Fruit fly (Drosophila melanogaster) whole organism, embryonic: Measurements from ENCODE around the gene CG5446.

ENCODE experiments used
- Atf6 ChIP-seq: fragments of 200-800 bp; sonication (Bioruptor generic); IDR thresholded peaks from 2 replicates; pipeline ENCODE4 v1.3.6; 2022; ENCODE audit warnings: missing biosample characterization, missing genetic modification characterization
- CG10543 ChIP-seq: fragments of 200-800 bp; sonication (Bioruptor generic); optimal IDR thresholded peaks from 3 replicates; lab custom pipeline; 2017; ENCODE audit warnings: missing biosample characterization, mild to moderate bottlenecking, missing genetic modification characterization, moderate library complexity
- CG10979 ChIP-seq: fragments of 200-800 bp; sonication (Bioruptor generic); optimal IDR thresholded peaks from 2 replicates; lab custom pipeline; 2018; ENCODE audit warnings: missing biosample characterization, mild to moderate bottlenecking, missing genetic modification characterization, moderate library complexity
- CG12299 ChIP-seq: fragments of 200-800 bp; sonication (Bioruptor generic); optimal IDR thresholded peaks from 2 replicates; lab custom pipeline; 2018; ENCODE audit warnings: missing biosample characterization, mild to moderate bottlenecking, missing genetic modification characterization
- CG13894 ChIP-seq: fragments of 200-800 bp; sonication (Bioruptor generic); optimal IDR thresholded peaks from 3 replicates; lab custom pipeline; 2018; ENCODE audit warnings: missing biosample characterization, mild to moderate bottlenecking, missing genetic modification characterization, moderate library complexity
- CG14667 ChIP-seq: fragments of 200-800 bp; sonication (Bioruptor generic); IDR thresholded peaks from 2 replicates; pipeline ENCODE4 v1.3.6; 2022; ENCODE audit warnings: missing biosample characterization, missing genetic modification characterization
- CG14710 ChIP-seq: fragments of 200-800 bp; sonication (Bioruptor generic); optimal IDR thresholded peaks from 3 replicates; lab custom pipeline; 2019; ENCODE audit warnings: missing biosample characterization, mild to moderate bottlenecking, missing genetic modification characterization, moderate library complexity
- CG14860 ChIP-seq: fragments of 200-800 bp; sonication (Bioruptor generic); IDR thresholded peaks from 3 replicates; pipeline ENCODE4 v1.3.6; 2022; ENCODE audit warnings: missing biosample characterization, missing genetic modification characterization; ENCODE audit not compliant: partially characterized antibody
- CG15011 ChIP-seq: fragments of 200-800 bp; sonication (Bioruptor generic); optimal IDR thresholded peaks from 3 replicates; lab custom pipeline; 2018; ENCODE audit warnings: missing biosample characterization, mild to moderate bottlenecking, missing genetic modification characterization
- CG15514 ChIP-seq: fragments of 200-800 bp; sonication (Bioruptor generic); optimal IDR thresholded peaks from 3 replicates; lab custom pipeline; 2017; ENCODE audit warnings: missing biosample characterization, missing genetic modification characterization, mild to moderate bottlenecking, moderate library complexity, missing genetic modification reagents
- CG15696 ChIP-seq: fragments of 200-800 bp; sonication (Bioruptor generic); optimal IDR thresholded peaks from 2 replicates; lab custom pipeline; 2019; ENCODE audit warnings: missing biosample characterization, mild to moderate bottlenecking, missing genetic modification characterization, moderate library complexity
- CG16863 ChIP-seq: fragments of 200-800 bp; sonication (Bioruptor generic); optimal IDR thresholded peaks from 3 replicates; lab custom pipeline; 2016; ENCODE audit warnings: missing biosample characterization, missing genetic modification characterization
- CG17361 ChIP-seq: fragments of 200-800 bp; sonication (Bioruptor generic); IDR thresholded peaks from 3 replicates; pipeline ENCODE4 v1.3.6; 2022; ENCODE audit warnings: missing biosample characterization, missing genetic modification characterization
- CG17612 ChIP-seq: fragments of 200-800 bp; sonication (Bioruptor generic); IDR thresholded peaks from 2 replicates; pipeline ENCODE4 v1.3.6; 2022; ENCODE audit warnings: missing biosample characterization, missing genetic modification characterization
- CG18262 ChIP-seq: fragments of 200-800 bp; optimal IDR thresholded peaks from 3 replicates; lab custom pipeline; 2019; ENCODE audit warnings: missing biosample characterization, mild to moderate bottlenecking, missing genetic modification characterization, moderate library complexity
- CG3065 ChIP-seq: fragments of 200-800 bp; sonication (Bioruptor generic); optimal IDR thresholded peaks from 2 replicates; lab custom pipeline; 2016; ENCODE audit warnings: missing biosample characterization, missing genetic modification characterization
- CG4360 ChIP-seq: fragments of 200-800 bp; sonication (Bioruptor generic); IDR thresholded peaks from 2 replicates; pipeline ENCODE4 v1.3.6; 2022; ENCODE audit warnings: missing biosample characterization, missing genetic modification characterization
- CG6175 ChIP-seq: fragments of 200-800 bp; sonication (Bioruptor generic); IDR thresholded peaks from 3 replicates; pipeline ENCODE4 v1.3.6; 2022; ENCODE audit warnings: missing biosample characterization, missing genetic modification characterization
- CG8281 ChIP-seq: fragments of 200-800 bp; sonication (Bioruptor generic); optimal IDR thresholded peaks from 2 replicates; lab custom pipeline; 2018; ENCODE audit warnings: missing biosample characterization, mild to moderate bottlenecking, missing genetic modification characterization, moderate library complexity
- CG8290 ChIP-seq, 3 experiments: fragments of 200-800 bp; sonication (Bioruptor generic); optimal IDR thresholded peaks; 2 replicates each; lab custom pipeline; 2016 to 2019; ENCODE audit warnings: missing biosample characterization in 3 of 3, missing genetic modification characterization in 3 of 3, mild to moderate bottlenecking in 2 of 3, moderate library complexity in 1 of 3
- CG8765 ChIP-seq: fragments of 200-800 bp; sonication (Bioruptor generic); IDR thresholded peaks from 2 replicates; pipeline ENCODE4 v1.3.6; 2022; ENCODE audit warnings: missing biosample characterization, missing genetic modification characterization
- CG9437 ChIP-seq: fragments of 200-800 bp; sonication (Bioruptor generic); optimal IDR thresholded peaks from 2 replicates; lab custom pipeline; 2018; ENCODE audit warnings: missing biosample characterization, mild to moderate bottlenecking, missing genetic modification characterization
- CG9609 ChIP-seq: fragments of 200-800 bp; sonication (Bioruptor generic); optimal IDR thresholded peaks from 3 replicates; lab custom pipeline; 2016; ENCODE audit warnings: missing biosample characterization, missing genetic modification characterization
- CG9797 ChIP-seq: fragments of 200-800 bp; sonication (Bioruptor generic); optimal IDR thresholded peaks from 3 replicates; lab custom pipeline; 2018; ENCODE audit warnings: missing biosample characterization, mild to moderate bottlenecking, missing genetic modification characterization
- Deaf1 ChIP-seq: fragments of 200-800 bp; optimal IDR thresholded peaks from 3 replicates; lab custom pipeline; 2019; ENCODE audit warnings: missing biosample characterization, mild to moderate bottlenecking, missing genetic modification characterization, moderate library complexity
- Dek ChIP-seq: fragments of 200-800 bp; sonication (Bioruptor generic); optimal IDR thresholded peaks from 3 replicates; lab custom pipeline; 2019; ENCODE audit warnings: missing biosample characterization, mild to moderate bottlenecking, missing genetic modification characterization, moderate library complexity
- Dip3 ChIP-seq: fragments of 200-800 bp; sonication (Bioruptor generic); optimal IDR thresholded peaks from 3 replicates; lab custom pipeline; 2016; ENCODE audit warnings: missing biosample characterization, missing genetic modification characterization
- Dll ChIP-seq: fragments of 200-800 bp; sonication (Bioruptor generic); IDR thresholded peaks from 4 replicates; pipeline ENCODE4 v1.3.6; 2022; ENCODE audit warnings: missing biosample characterization, missing genetic modification characterization; ENCODE audit not compliant: partially characterized antibody
- ERR ChIP-seq: fragments of 200-800 bp; sonication (Bioruptor generic); optimal IDR thresholded peaks from 2 replicates; lab custom pipeline; 2016; ENCODE audit warnings: missing biosample characterization, missing genetic modification characterization
- HLHmδ ChIP-seq: fragments of 200-800 bp; sonication (Bioruptor generic); optimal IDR thresholded peaks from 2 replicates; lab custom pipeline; 2018; ENCODE audit warnings: missing biosample characterization, mild to moderate bottlenecking, missing genetic modification characterization, moderate library complexity
- Hr3 ChIP-seq: fragments of 200-800 bp; sonication (Bioruptor generic); optimal IDR thresholded peaks from 3 replicates; lab custom pipeline; 2016; ENCODE audit warnings: missing biosample characterization, missing genetic modification characterization
- Lim3 ChIP-seq: fragments of 200-800 bp; sonication (Bioruptor generic); IDR thresholded peaks from 2 replicates; pipeline ENCODE4 v1.3.6; 2022; ENCODE audit warnings: missing biosample characterization, missing genetic modification characterization
- MESR4 ChIP-seq: fragments of 200-800 bp; sonication (Bioruptor generic); optimal IDR thresholded peaks from 2 replicates; lab custom pipeline; 2018; ENCODE audit warnings: missing biosample characterization, mild to moderate bottlenecking, missing genetic modification characterization, moderate library complexity
- Myb ChIP-seq: fragments of 200-800 bp; sonication (Bioruptor generic); optimal IDR thresholded peaks from 2 replicates; lab custom pipeline; 2016; ENCODE audit warnings: missing biosample characterization, missing genetic modification characterization
- Poxn ChIP-seq: fragments of 200-800 bp; sonication (Bioruptor generic); IDR thresholded peaks from 2 replicates; pipeline ENCODE4 v1.3.6; 2022; ENCODE audit warnings: missing biosample characterization, missing genetic modification characterization
- Sox102F ChIP-seq: fragments of 200-800 bp; sonication (Bioruptor generic); optimal IDR thresholded peaks from 2 replicates; lab custom pipeline; 2018; ENCODE audit warnings: missing biosample characterization, mild to moderate bottlenecking, missing genetic modification characterization, moderate library complexity
- Sry-δ ChIP-seq: fragments of 200-800 bp; sonication (Bioruptor generic); optimal IDR thresholded peaks from 2 replicates; lab custom pipeline; 2016; ENCODE audit warnings: missing biosample characterization, missing genetic modification characterization
- aop ChIP-seq: fragments of 200-800 bp; sonication (Bioruptor generic); IDR thresholded peaks from 2 replicates; pipeline ENCODE4 v1.3.6; 2022; ENCODE audit warnings: missing biosample characterization, missing genetic modification characterization
- bigmax ChIP-seq: fragments of 200-800 bp; sonication (Bioruptor generic); optimal IDR thresholded peaks from 2 replicates; lab custom pipeline; 2018; ENCODE audit warnings: missing biosample characterization, mild to moderate bottlenecking, missing genetic modification characterization
- chif ChIP-seq, 2 experiments: fragments of 200-800 bp; sonication (Bioruptor generic); optimal IDR thresholded peaks; 3 replicates each; lab custom pipeline; 2016; ENCODE audit warnings: missing biosample characterization in 2 of 2, missing genetic modification characterization in 2 of 2
- exex ChIP-seq: fragments of 200-800 bp; sonication (Bioruptor generic); optimal IDR thresholded peaks from 4 replicates; lab custom pipeline; 2018; ENCODE audit warnings: missing biosample characterization, mild to moderate bottlenecking, missing genetic modification characterization, moderate library complexity
- fd102C ChIP-seq: fragments of 200-800 bp; sonication (Bioruptor generic); optimal IDR thresholded peaks from 2 replicates; lab custom pipeline; 2018; ENCODE audit warnings: missing biosample characterization, mild to moderate bottlenecking, missing genetic modification characterization, moderate library complexity
- gcm2 ChIP-seq: fragments of 200-800 bp; sonication (Bioruptor generic); optimal IDR thresholded peaks from 2 replicates; lab custom pipeline; 2016; ENCODE audit warnings: missing biosample characterization, missing genetic modification characterization
- ham ChIP-seq: fragments of 200-800 bp; sonication (Bioruptor generic); IDR thresholded peaks from 2 replicates; pipeline ENCODE4 v1.3.6; 2022; ENCODE audit warnings: missing biosample characterization, missing genetic modification characterization
- lab ChIP-seq: fragments of 200-800 bp; sonication (Bioruptor generic); optimal IDR thresholded peaks from 3 replicates; lab custom pipeline; 2017; ENCODE audit warnings: missing biosample characterization, missing genetic modification characterization, mild to moderate bottlenecking, moderate library complexity, missing genetic modification reagents
- lbe ChIP-seq: fragments of 200-800 bp; sonication (Bioruptor generic); optimal IDR thresholded peaks from 2 replicates; lab custom pipeline; 2016; ENCODE audit warnings: missing biosample characterization, mild to moderate bottlenecking, missing genetic modification characterization
- phol ChIP-seq: fragments of 200-800 bp; sonication (Bioruptor generic); optimal IDR thresholded peaks from 3 replicates; lab custom pipeline; 2018; ENCODE audit warnings: missing biosample characterization, mild to moderate bottlenecking, missing genetic modification characterization, moderate library complexity
- psq ChIP-seq: fragments of 200-800 bp; sonication (Bioruptor generic); optimal IDR thresholded peaks from 2 replicates; lab custom pipeline; 2017; ENCODE audit warnings: missing biosample characterization, missing genetic modification characterization
- slbo ChIP-seq: fragments of 200-800 bp; sonication (Bioruptor generic); IDR thresholded peaks from 2 replicates; pipeline ENCODE4 v1.3.6; 2022; ENCODE audit warnings: missing biosample characterization, missing genetic modification characterization
- ttk ChIP-seq: fragments of 200-800 bp; sonication (Bioruptor generic); IDR thresholded peaks from 2 replicates; pipeline ENCODE4 v2.1.2; 2022; ENCODE audit warnings: missing biosample characterization, missing genetic modification characterization
- vfl ChIP-seq: fragments of 200-800 bp; sonication (Bioruptor generic); optimal IDR thresholded peaks from 2 replicates; lab custom pipeline; 2016; ENCODE audit warnings: missing biosample characterization, missing genetic modification characterization

The CG5446 gene

dm6 chr2L:12467673-12468072 lies 40.2 kb upstream of the CG5446 start (continued):
- TF ChIP-seq CG10979: no peak
- TF ChIP-seq lab (GFP tag; lab: Kevin White, UChicago): peak; percentile 85
- peak; percentile 6 for TF ChIP-seq Sry-δ (GFP tag; lab: Kevin White, UChicago)
- TF ChIP-seq exex (tag; lab: Kevin White, UChicago): peak; percentile 61
- TF ChIP-seq CG9437: no peak
- TF ChIP-seq aop: no peak
- TF ChIP-seq CG9797: no peak
- TF ChIP-seq Dip3: peak; percentile 43
- TF ChIP-seq CG14860: no peak
- peak; percentile 42 for TF ChIP-seq Myb (GFP tag; lab: Kevin White, UChicago)
- TF ChIP-seq CG8290 (GFP tag; optimal IDR thresholded peaks at IDR 0.05; lab: Kevin White, UChicago): no peak
- TF ChIP-seq CG8290 (tag; optimal IDR thresholded peaks at IDR 0.05; lab: Kevin White, UChicago): peak in 1 of 2 experiments; percentile 90
- TF ChIP-seq CG14710 (tag; lab: Kevin White, UChicago): no peak
- no peak for TF ChIP-seq CG4360 (GFP tag; lab: Robert Waterston, UW)
- TF ChIP-seq CG18262 (tag; lab: Kevin White, UChicago): no peak
- TF ChIP-seq MESR4 (GFP tag; lab: Kevin White, UChicago): no peak
- TF ChIP-seq Deaf1 (tag; lab: Kevin White, UChicago): peak; percentile 17
- TF ChIP-seq vfl (GFP tag; lab: Kevin White, UChicago): peak; percentile 33
- TF ChIP-seq ham: peak; percentile 26; the same call in 1 of the 2 replicates
- TF ChIP-seq CG14667 (GFP tag; lab: Robert Waterston, UW): no peak
- no peak for TF ChIP-seq lbe (GFP tag; lab: Kevin White, UChicago)
- peak; percentile 71 for TF ChIP-seq Atf6 (GFP tag; lab: Robert Waterston, UW)
- TF ChIP-seq slbo (GFP tag; lab: Robert Waterston, UW): peak; percentile 88
- TF ChIP-seq ERR (GFP tag; lab: Kevin White, UChicago): peak; percentile 56
- no peak for TF ChIP-seq CG9609 (GFP tag; lab: Kevin White, UChicago)
- no peak for TF ChIP-seq ttk (GFP tag; lab: Robert Waterston, UW)
- no peak for TF ChIP-seq Hr3 (GFP tag; lab: Kevin White, UChicago)
- no peak for TF ChIP-seq chif (GFP tag; optimal IDR thresholded peaks at IDR 0.05; lab: Kevin White, UChicago)
- no peak for TF ChIP-seq CG17612
- no peak for TF ChIP-seq Lim3 (GFP tag; lab: Robert Waterston, UW)
- TF ChIP-seq CG6175 (GFP tag; lab: Robert Waterston, UW): no peak
- TF ChIP-seq psq: no peak
- no peak for TF ChIP-seq bigmax (GFP tag; lab: Kevin White, UChicago)
- TF ChIP-seq HLHmδ (GFP tag; lab: Kevin White, UChicago): no peak
- no peak for TF ChIP-seq CG17361 (GFP tag; lab: Robert Waterston, UW)
- peak; percentile 84 for TF ChIP-seq CG13894 (tag; lab: Kevin White, UChicago)
- TF ChIP-seq Poxn (GFP tag; lab: Robert Waterston, UW): no peak
- peak; percentile 16 for TF ChIP-seq CG8281 (tag; lab: Kevin White, UChicago)
- peak; percentile 25 for TF ChIP-seq CG15011 (GFP tag; lab: Kevin White, UChicago)
- peak; percentile 68 for TF ChIP-seq CG15514 (GFP tag; lab: Kevin White, UChicago)
- no peak for TF ChIP-seq CG3065 (GFP tag; lab: Kevin White, UChicago)
- peak; percentile 12 for TF ChIP-seq Sox102F
- no peak for TF ChIP-seq phol (tag; lab: Kevin White, UChicago)
- TF ChIP-seq CG10543 (GFP tag; lab: Kevin White, UChicago): peak; percentile 77
- TF ChIP-seq gcm2 (GFP tag; lab: Kevin White, UChicago): no peak
- peak; percentile 45 for TF ChIP-seq CG12299 (tag; lab: Kevin White, UChicago)
- TF ChIP-seq Dll: no peak
- no peak for TF ChIP-seq fd102C
- no peak for TF ChIP-seq CG15696 (tag; lab: Kevin White, UChicago)
- TF ChIP-seq Dek (tag; lab: Kevin White, UChicago): peak; percentile 68
- TF ChIP-seq CG16863 (GFP tag; lab: Kevin White, UChicago): peak; percentile 13
- TF ChIP-seq CG8765 (GFP tag; lab: Robert Waterston, UW): no peak
